Fruit fly (Drosophila melanogaster) whole organism, embryonic: Measurements from ENCODE around the gene T48.

ENCODE experiments used
- Adf1 ChIP-seq: fragments of 200-800 bp; sonication (Bioruptor generic); IDR thresholded peaks from 2 replicates; pipeline ENCODE4 v1.3.6; 2022; ENCODE audit warnings: missing biosample characterization, missing genetic modification characterization
- CG12391 ChIP-seq: fragments of 200-800 bp; sonication (Bioruptor generic); optimal IDR thresholded peaks from 3 replicates; lab custom pipeline; 2018; ENCODE audit warnings: missing biosample characterization, mild to moderate bottlenecking, missing genetic modification characterization, moderate library complexity
- CG13424 ChIP-seq: fragments of 200-800 bp; sonication (Bioruptor generic); optimal IDR thresholded peaks from 2 replicates; lab custom pipeline; 2019; ENCODE audit warnings: missing biosample characterization, mild to moderate bottlenecking, missing genetic modification characterization, moderate library complexity
- CG15073 ChIP-seq: fragments of 200-800 bp; sonication (Bioruptor generic); optimal IDR thresholded peaks from 2 replicates; lab custom pipeline; 2016; ENCODE audit warnings: missing biosample characterization, missing genetic modification characterization
- CG1832 ChIP-seq: fragments of 200-800 bp; sonication (Bioruptor generic); optimal IDR thresholded peaks from 2 replicates; lab custom pipeline; 2017; ENCODE audit warnings: missing biosample characterization, mild to moderate bottlenecking, missing genetic modification characterization, inconsistent platforms
- CG18476 ChIP-seq: fragments of 200-800 bp; sonication (Bioruptor generic); optimal IDR thresholded peaks from 2 replicates; lab custom pipeline; 2016; ENCODE audit warnings: missing biosample characterization, mild to moderate bottlenecking, missing genetic modification characterization
- CG2120 ChIP-seq: fragments of 200-800 bp; sonication (Bioruptor generic); optimal IDR thresholded peaks from 3 replicates; lab custom pipeline; 2016; ENCODE audit warnings: missing biosample characterization, missing genetic modification characterization
- CG34422 ChIP-seq: fragments of 200-800 bp; sonication (Bioruptor generic); IDR thresholded peaks from 3 replicates; pipeline ENCODE4 v1.3.6; 2022; ENCODE audit warnings: missing biosample characterization, missing genetic modification characterization
- CG4404 ChIP-seq: fragments of 200-800 bp; sonication (Bioruptor generic); IDR thresholded peaks from 2 replicates; pipeline ENCODE4 v1.3.6; 2022; ENCODE audit warnings: missing biosample characterization, missing genetic modification characterization
- CG4707 ChIP-seq: fragments of 200-800 bp; sonication (Bioruptor generic); optimal IDR thresholded peaks from 2 replicates; lab custom pipeline; 2018; ENCODE audit warnings: missing biosample characterization, mild to moderate bottlenecking, missing genetic modification characterization, moderate library complexity
- CG6272 ChIP-seq: fragments of 200-800 bp; sonication (Bioruptor generic); IDR thresholded peaks from 2 replicates; pipeline ENCODE4 v1.3.6; 2022; ENCODE audit warnings: missing biosample characterization, missing genetic modification characterization
- CG6654 ChIP-seq: fragments of 200-800 bp; sonication (Bioruptor generic); optimal IDR thresholded peaks from 2 replicates; lab custom pipeline; 2017; ENCODE audit warnings: missing biosample characterization, mild to moderate bottlenecking, missing genetic modification characterization
- CTCF ChIP-seq: fragments of 200-800 bp; sonication (Bioruptor generic); optimal IDR thresholded peaks from 2 replicates; lab custom pipeline; 2017; ENCODE audit warnings: missing biosample characterization, mild to moderate bottlenecking, missing genetic modification characterization, moderate library complexity
- CrebB ChIP-seq: fragments of 200-800 bp; sonication (Bioruptor generic); optimal IDR thresholded peaks from 3 replicates; lab custom pipeline; 2018; ENCODE audit warnings: missing biosample characterization, mild to moderate bottlenecking, missing genetic modification characterization
- Dfd ChIP-seq, 2 experiments: fragments of >200 bp; optimal IDR thresholded peaks; 2 replicates each; lab custom pipeline; 2017; ENCODE audit warnings: missing biosample characterization in 2 of 2, missing genetic modification characterization in 2 of 2
- Drgx ChIP-seq: fragments of 200-800 bp; sonication (Bioruptor generic); IDR thresholded peaks from 2 replicates; pipeline ENCODE4 v1.3.6; 2022; ENCODE audit warnings: missing biosample characterization, missing genetic modification characterization
- H15 ChIP-seq: fragments of 200-800 bp; sonication (Bioruptor generic); IDR thresholded peaks from 3 replicates; pipeline ENCODE4 v1.3.6; 2022; ENCODE audit warnings: missing biosample characterization, missing genetic modification characterization
- HLH4C ChIP-seq: fragments of 200-800 bp; sonication (Bioruptor generic); IDR thresholded peaks from 3 replicates; pipeline ENCODE4 v1.3.6; 2022; ENCODE audit warnings: missing biosample characterization, missing genetic modification characterization; ENCODE audit not compliant: partially characterized antibody
- Hsf ChIP-seq: fragments of 200-800 bp; sonication (Bioruptor generic); optimal IDR thresholded peaks from 3 replicates; lab custom pipeline; 2016; ENCODE audit warnings: missing biosample characterization, missing genetic modification characterization
- Lim3 ChIP-seq: fragments of 200-800 bp; sonication (Bioruptor generic); IDR thresholded peaks from 2 replicates; pipeline ENCODE4 v1.3.6; 2022; ENCODE audit warnings: missing biosample characterization, missing genetic modification characterization
- Max ChIP-seq: fragments of 200-800 bp; sonication (Bioruptor generic); optimal IDR thresholded peaks from 2 replicates; lab custom pipeline; 2016; ENCODE audit warnings: missing biosample characterization, mild to moderate bottlenecking, missing genetic modification characterization
- Nf-YC ChIP-seq: fragments of 200-800 bp; optimal IDR thresholded peaks from 3 replicates; lab custom pipeline; 2019; ENCODE audit warnings: missing biosample characterization, mild to moderate bottlenecking, missing genetic modification characterization, moderate library complexity
- Sin3A ChIP-seq: fragments of >200 bp; optimal IDR thresholded peaks from 2 replicates; lab custom pipeline; 2018
- Ssrp ChIP-seq: fragments of 200-800 bp; sonication (Bioruptor generic); optimal IDR thresholded peaks from 2 replicates; lab custom pipeline; 2018; ENCODE audit warnings: missing biosample characterization, mild to moderate bottlenecking, missing genetic modification characterization, moderate library complexity
- aop ChIP-seq: fragments of 200-800 bp; sonication (Bioruptor generic); IDR thresholded peaks from 2 replicates; pipeline ENCODE4 v1.3.6; 2022; ENCODE audit warnings: missing biosample characterization, missing genetic modification characterization
- ase ChIP-seq: fragments of 200-800 bp; sonication (Bioruptor generic); IDR thresholded peaks from 3 replicates; pipeline ENCODE4 v1.3.6; 2022; ENCODE audit warnings: missing biosample characterization, missing genetic modification characterization
- bab2 ChIP-seq: fragments of 200-800 bp; sonication (Bioruptor generic); optimal IDR thresholded peaks from 2 replicates; lab custom pipeline; 2016; ENCODE audit warnings: missing biosample characterization, missing genetic modification characterization
- chif ChIP-seq, 2 experiments: fragments of 200-800 bp; sonication (Bioruptor generic); optimal IDR thresholded peaks; 3 replicates each; lab custom pipeline; 2016; ENCODE audit warnings: missing biosample characterization in 2 of 2, missing genetic modification characterization in 2 of 2
- chinmo ChIP-seq: fragments of 200-800 bp; sonication (Bioruptor generic); IDR thresholded peaks from 4 replicates; pipeline ENCODE4 v1.3.6; 2022; ENCODE audit warnings: missing biosample characterization, missing genetic modification characterization; ENCODE audit not compliant: partially characterized antibody
- crol ChIP-seq: fragments of 200-800 bp; sonication (Bioruptor generic); IDR thresholded peaks from 2 replicates; pipeline ENCODE4 v1.3.6; 2022; ENCODE audit warnings: missing biosample characterization, missing genetic modification characterization
- dati ChIP-seq: fragments of 200-800 bp; sonication (Bioruptor generic); IDR thresholded peaks from 2 replicates; pipeline ENCODE4 v1.3.6; 2022; ENCODE audit warnings: missing biosample characterization, missing genetic modification characterization
- dimm ChIP-seq: fragments of 200-800 bp; sonication (Bioruptor generic); IDR thresholded peaks from 2 replicates; pipeline ENCODE4 v1.3.6; 2022; ENCODE audit warnings: missing biosample characterization, missing genetic modification characterization
- disco-r ChIP-seq: fragments of 200-800 bp; sonication (Bioruptor generic); optimal IDR thresholded peaks from 2 replicates; lab custom pipeline; 2016; ENCODE audit warnings: missing biosample characterization, missing genetic modification characterization
- dmrt99B ChIP-seq: fragments of 200-800 bp; sonication (Bioruptor generic); optimal IDR thresholded peaks from 2 replicates; lab custom pipeline; 2018; ENCODE audit warnings: missing biosample characterization, mild to moderate bottlenecking, missing genetic modification characterization, moderate library complexity
- emc ChIP-seq: fragments of 200-800 bp; sonication (Bioruptor generic); optimal IDR thresholded peaks from 2 replicates; lab custom pipeline; 2016; ENCODE audit warnings: missing biosample characterization, missing genetic modification characterization
- ftz-f1 ChIP-seq: fragments of 200-800 bp; sonication (Bioruptor generic); optimal IDR thresholded peaks from 2 replicates; lab custom pipeline; 2016; ENCODE audit warnings: missing biosample characterization, missing genetic modification characterization
- gce ChIP-seq: fragments of 200-800 bp; sonication (Bioruptor generic); IDR thresholded peaks from 3 replicates; pipeline ENCODE4 v1.3.6; 2022; ENCODE audit warnings: missing biosample characterization, missing genetic modification characterization
- gro ChIP-seq: fragments of 200-800 bp; sonication (Bioruptor generic); optimal IDR thresholded peaks from 2 replicates; lab custom pipeline; 2016; ENCODE audit warnings: missing biosample characterization, missing genetic modification characterization
- h ChIP-seq: fragments of >200 bp; optimal IDR thresholded peaks from 2 replicates; lab custom pipeline; 2017
- lilli ChIP-seq: fragments of 200-800 bp; sonication (Bioruptor generic); optimal IDR thresholded peaks from 3 replicates; lab custom pipeline; 2016; ENCODE audit warnings: missing biosample characterization, missing genetic modification characterization
- mam ChIP-seq: fragments of 200-800 bp; sonication (Bioruptor generic); optimal IDR thresholded peaks from 3 replicates; lab custom pipeline; 2016; ENCODE audit warnings: missing biosample characterization, missing genetic modification characterization
- mld ChIP-seq: fragments of 200-800 bp; sonication (Bioruptor generic); IDR thresholded peaks from 3 replicates; pipeline ENCODE4 v1.3.6; 2022; ENCODE audit warnings: missing biosample characterization, missing genetic modification characterization; ENCODE audit not compliant: partially characterized antibody
- pan ChIP-seq, 4 experiments: fragments of >200 bp in 3 of 4; fragments of 200-800 bp in 1 of 4; sonication (Bioruptor generic) in 1 of 4; optimal IDR thresholded peaks in 3 of 4; IDR thresholded peaks in 1 of 4; 2 replicates each; pipeline versions ENCODE4 v1.3.6 to Lab custom; 2017 to 2022; ENCODE audit warnings: missing biosample characterization in 2 of 4, missing genetic modification characterization in 2 of 4, mixed read lengths in 1 of 4
- rib ChIP-seq: fragments of 200-800 bp; sonication (Bioruptor generic); IDR thresholded peaks from 2 replicates; pipeline ENCODE4 v1.3.6; 2022; ENCODE audit warnings: missing biosample characterization, missing genetic modification characterization
- salm ChIP-seq: fragments of 200-800 bp; sonication (Bioruptor generic); optimal IDR thresholded peaks from 2 replicates; lab custom pipeline; 2018; ENCODE audit warnings: missing biosample characterization, mild to moderate bottlenecking, missing genetic modification characterization
- schlank ChIP-seq: fragments of 200-800 bp; sonication (Bioruptor generic); optimal IDR thresholded peaks from 2 replicates; lab custom pipeline; 2018; ENCODE audit warnings: missing biosample characterization, mild to moderate bottlenecking, missing genetic modification characterization
- sd ChIP-seq: fragments of 200-800 bp; sonication (Bioruptor generic); optimal IDR thresholded peaks from 3 replicates; lab custom pipeline; 2018; ENCODE audit warnings: missing biosample characterization, mild to moderate bottlenecking, missing genetic modification characterization, moderate library complexity
- so ChIP-seq: fragments of 200-800 bp; sonication (Bioruptor generic); IDR thresholded peaks from 3 replicates; pipeline ENCODE4 v1.3.6; 2022; ENCODE audit warnings: missing biosample characterization, missing genetic modification characterization
- ssp ChIP-seq: fragments of 200-800 bp; sonication (Bioruptor generic); IDR thresholded peaks from 2 replicates; pipeline ENCODE4 v1.3.6; 2022; ENCODE audit warnings: missing biosample characterization, missing genetic modification characterization
- stwl ChIP-seq: fragments of 200-800 bp; sonication (Bioruptor generic); optimal IDR thresholded peaks from 3 replicates; lab custom pipeline; 2018; ENCODE audit warnings: missing biosample characterization, mild to moderate bottlenecking, missing genetic modification characterization, moderate library complexity
- twi ChIP-seq: fragments of 200-800 bp; optimal IDR thresholded peaks from 2 replicates; lab custom pipeline; 2019; ENCODE audit warnings: missing biosample characterization, mild to moderate bottlenecking, missing genetic modification characterization, moderate library complexity
- unpg ChIP-seq: fragments of 200-800 bp; sonication (Bioruptor generic); optimal IDR thresholded peaks from 3 replicates; lab custom pipeline; 2018; ENCODE audit warnings: missing biosample characterization, mild to moderate bottlenecking, missing genetic modification characterization, moderate library complexity
- wor ChIP-seq: fragments of 200-800 bp; sonication (Bioruptor generic); IDR thresholded peaks from 2 replicates; pipeline ENCODE4 v1.3.6; 2022; ENCODE audit warnings: missing biosample characterization, missing genetic modification characterization

T48 gene

DNA sequence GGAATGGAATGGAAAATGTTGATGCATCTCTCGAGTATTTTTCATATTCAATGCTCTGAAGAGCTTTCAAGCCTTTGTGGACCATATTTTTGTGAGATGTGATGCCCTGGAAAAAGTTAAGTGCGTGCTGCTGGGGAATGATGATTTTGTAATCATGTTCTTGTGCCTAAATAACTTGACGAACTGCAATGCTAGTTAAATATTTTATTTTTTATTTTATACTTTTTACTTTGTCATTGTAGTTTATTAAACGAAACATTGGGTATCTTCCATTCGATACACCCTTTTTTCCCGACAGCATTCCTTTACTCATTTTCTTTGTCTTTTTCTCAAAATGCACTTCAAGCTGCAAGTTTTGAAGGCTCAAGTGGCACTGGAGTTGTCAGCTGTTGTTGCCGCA lies 18.4 kb downstream of the T48 start (continued):
- TF ChIP-seq ssp (GFP tag; lab: Robert Waterston, UW): peak; percentile 22; the same call in 1 of the 2 replicates
- no peak for TF ChIP-seq ftz-f1 (GFP tag; lab: Kevin White, UChicago)
- peak; percentile 11 for TF ChIP-seq lilli (GFP tag; lab: Kevin White, UChicago)
- TF ChIP-seq schlank (tag; lab: Kevin White, UChicago): no peak
- TF ChIP-seq Drgx (GFP tag; lab: Robert Waterston, UW): peak; percentile 74
- no peak for TF ChIP-seq CG4707 (GFP tag; lab: Kevin White, UChicago)
- no peak for TF ChIP-seq Nf-YC (tag; lab: Kevin White, UChicago)
- peak; percentile 10 for TF ChIP-seq Hsf (GFP tag; lab: Kevin White, UChicago)
- no peak for TF ChIP-seq twi
- peak; percentile 40 for TF ChIP-seq sd (tag; lab: Kevin White, UChicago)
- 0 out of 3 replicates have a peak, but pooled peaks have one; percentile 18 for TF ChIP-seq gce
- no peak for TF ChIP-seq disco-r (GFP tag; lab: Kevin White, UChicago)
- no peak for TF ChIP-seq wor (GFP tag; lab: Robert Waterston, UW)
- TF ChIP-seq dimm (GFP tag; lab: Robert Waterston, UW): no peak
- no peak for TF ChIP-seq crol
- no peak for TF ChIP-seq dati
- no peak for TF ChIP-seq h (lab: Kevin White, UChicago)
- no peak for TF ChIP-seq chinmo (GFP tag; lab: Robert Waterston, UW)
- no peak for TF ChIP-seq CrebB (tag; lab: Kevin White, UChicago)
- no peak for TF ChIP-seq CG6654 (GFP tag; lab: Kevin White, UChicago)
- TF ChIP-seq CG6272 (GFP tag; lab: Robert Waterston, UW): no peak
- TF ChIP-seq unpg (GFP tag; lab: Kevin White, UChicago): peak; percentile 57
- TF ChIP-seq gro (GFP tag; lab: Kevin White, UChicago): no peak
- peak; percentile 76 for TF ChIP-seq ase
- peak; percentile 17; the same call in 1 of the 2 replicates for TF ChIP-seq CG4404
- no peak for TF ChIP-seq CTCF (GFP tag; lab: Kevin White, UChicago)
- TF ChIP-seq chif (GFP tag; optimal IDR thresholded peaks at IDR 0.05; lab: Kevin White, UChicago): no peak
- TF ChIP-seq HLH4C (GFP tag; lab: Robert Waterston, UW): no peak
- peak; percentile 13; the same call in 1 of the 3 replicates for TF ChIP-seq CG34422 (GFP tag; lab: Robert Waterston, UW)
- no peak for TF ChIP-seq CG18476 (GFP tag; lab: Kevin White, UChicago)
- TF ChIP-seq CG15073 (GFP tag; lab: Kevin White, UChicago): no peak
- no peak for TF ChIP-seq so (GFP tag; lab: Robert Waterston, UW)
- peak; percentile 70 for TF ChIP-seq dmrt99B (tag; lab: Kevin White, UChicago)
- TF ChIP-seq mam: no peak
- no peak for TF ChIP-seq CG2120
- no peak for TF ChIP-seq bab2 (GFP tag; lab: Kevin White, UChicago)
- no peak for TF ChIP-seq Lim3 (GFP tag; lab: Robert Waterston, UW)
- peak; percentile 44 for TF ChIP-seq CG12391 (tag; lab: Kevin White, UChicago)
- no peak for TF ChIP-seq salm (tag; lab: Kevin White, UChicago)
- peak; percentile 55 for TF ChIP-seq Ssrp (tag; lab: Kevin White, UChicago)
- TF ChIP-seq aop (GFP tag; lab: Robert Waterston, UW): no peak
- TF ChIP-seq stwl (tag; lab: Kevin White, UChicago): no peak
- no peak for TF ChIP-seq pan (optimal IDR thresholded peaks at IDR 0.05; lab: Kevin White, UChicago)
- TF ChIP-seq pan (GFP tag; optimal IDR thresholded peaks at IDR 0.05 in 1 of 2, IDR thresholded peaks at IDR 0.05 in 1 of 2): peak in 1 of 2 experiments; percentile 65
- no peak for TF ChIP-seq Adf1
- TF ChIP-seq rib: no peak
- no peak for TF ChIP-seq mld (GFP tag; lab: Robert Waterston, UW)
- TF ChIP-seq CG1832 (GFP tag; lab: Kevin White, UChicago): no peak
- TF ChIP-seq emc (GFP tag; lab: Kevin White, UChicago): no peak
- peak; percentile 48; the same call in 1 of the 3 replicates for TF ChIP-seq H15
- TF ChIP-seq CG13424: peak; percentile 37
- TF ChIP-seq Max (GFP tag; lab: Kevin White, UChicago): no peak
- no peak for TF ChIP-seq Dfd (GFP tag; optimal IDR thresholded peaks at IDR 0.05; lab: Kevin White, UChicago)
- no peak for TF ChIP-seq Sin3A
